Worm (Caenorhabditis elegans) whole organism, L2 larva: ENCODE data around the gene F20C5.11.
"Not testable (repeated sequence)": the region's sequence is repeated elsewhere in the genome, so short reads cannot be mapped to it uniquely, and the experiment has no call there.

Source experiments
- F13H6.1 ChIP-seq: sonication (generic microtip); optimal IDR thresholded peaks from 2 replicates; lab custom pipeline; 2016; ENCODE audit warnings: missing genetic modification characterization, missing compliant biosample characterization
- Y55F3AM.14 ChIP-seq: fragments of 200-800 bp; sonication (Bioruptor generic); optimal IDR thresholded peaks from 2 replicates; lab custom pipeline; 2018; ENCODE audit warnings: mild to moderate bottlenecking, missing genetic modification characterization, missing compliant biosample characterization
- alr-1 ChIP-seq: fragments of 150-350 bp; optimal IDR thresholded peaks from 2 replicates; lab custom pipeline; 2014; ENCODE audit warnings: missing biosample characterization, missing genetic modification characterization
- aly-2 ChIP-seq: fragments of 150-350 bp; optimal IDR thresholded peaks from 2 replicates; lab custom pipeline; 2014; ENCODE audit warnings: missing biosample characterization, missing genetic modification characterization
- ama-1 ChIP-seq: fragments of 150-350 bp; optimal IDR thresholded peaks from 2 replicates; lab custom pipeline; 2018; ENCODE audit warnings: inconsistent platforms
- blmp-1 ChIP-seq: sonication (generic microtip); optimal IDR thresholded peaks from 2 replicates; lab custom pipeline; 2017; ENCODE audit warnings: missing genetic modification characterization, mild to moderate bottlenecking, missing compliant biosample characterization, antibody characterized with exemption, moderate library complexity; ENCODE audit not compliant: insufficient read depth
- ceh-16 ChIP-seq: fragments of 150-350 bp; optimal IDR thresholded peaks from 2 replicates; lab custom pipeline; 2014; ENCODE audit warnings: missing biosample characterization, missing genetic modification characterization
- crh-2 ChIP-seq: sonication (generic microtip); optimal IDR thresholded peaks from 2 replicates; lab custom pipeline; 2017; ENCODE audit warnings: missing biosample characterization, missing genetic modification characterization
- dmd-4 ChIP-seq: sonication (generic microtip); optimal IDR thresholded peaks from 2 replicates; lab custom pipeline; 2017; ENCODE audit warnings: missing biosample characterization, missing genetic modification characterization
- egl-27 ChIP-seq: sonication (generic microtip); optimal IDR thresholded peaks from 3 replicates; lab custom pipeline; 2017; ENCODE audit warnings: missing biosample characterization, missing genetic modification reagents, missing genetic modification characterization
- elt-1 ChIP-seq: fragments of 150-350 bp; optimal IDR thresholded peaks from 2 replicates; lab custom pipeline; 2014; ENCODE audit warnings: missing biosample characterization, missing genetic modification characterization
- fos-1 ChIP-seq: fragments of 150-350 bp; optimal IDR thresholded peaks from 2 replicates; lab custom pipeline; 2014; ENCODE audit warnings: missing biosample characterization, missing genetic modification characterization
- lin-11 ChIP-seq: fragments of 150-350 bp; sonication (generic microtip); optimal IDR thresholded peaks from 2 replicates; lab custom pipeline; 2014; ENCODE audit warnings: missing biosample characterization, missing genetic modification characterization, inconsistent platforms, mixed read lengths
- lin-13 ChIP-seq: fragments of 150-350 bp; optimal IDR thresholded peaks from 2 replicates; lab custom pipeline; 2014; ENCODE audit warnings: missing biosample characterization, missing genetic modification reagents, missing genetic modification characterization
- lin-39 ChIP-seq: fragments of 150-350 bp; optimal IDR thresholded peaks from 2 replicates; lab custom pipeline; 2014; ENCODE audit warnings: missing biosample characterization, missing genetic modification reagents, missing genetic modification characterization
- mab-5 ChIP-seq: fragments of 150-350 bp; optimal IDR thresholded peaks from 2 replicates; lab custom pipeline; 2014; ENCODE audit warnings: missing biosample characterization, missing genetic modification characterization
- mbf-1 ChIP-seq: sonication (generic microtip); optimal IDR thresholded peaks from 2 replicates; lab custom pipeline; 2017; ENCODE audit warnings: missing biosample characterization, missing genetic modification characterization
- mdl-1 ChIP-seq, 2 experiments: fragments of 150-350 bp in 1 of 2; sonication (generic microtip) in 1 of 2; optimal IDR thresholded peaks; 2 replicates each; lab custom pipeline; 2017; ENCODE audit warnings: missing biosample characterization in 2 of 2, missing genetic modification characterization in 2 of 2
- nhr-10 ChIP-seq: sonication (generic microtip); optimal IDR thresholded peaks from 2 replicates; lab custom pipeline; 2017; ENCODE audit warnings: missing biosample characterization, missing genetic modification characterization
- nhr-11 ChIP-seq: fragments of 150-350 bp; optimal IDR thresholded peaks from 2 replicates; lab custom pipeline; 2014; ENCODE audit warnings: missing biosample characterization, missing genetic modification characterization
- nhr-21 ChIP-seq: fragments of 150-350 bp; optimal IDR thresholded peaks from 2 replicates; lab custom pipeline; 2014; ENCODE audit warnings: missing biosample characterization, missing genetic modification characterization
- nhr-23 ChIP-seq: fragments of 150-350 bp; optimal IDR thresholded peaks from 2 replicates; lab custom pipeline; 2014; ENCODE audit warnings: missing biosample characterization, missing genetic modification reagents, missing genetic modification characterization
- nhr-237 ChIP-seq: fragments of 150-350 bp; optimal IDR thresholded peaks from 2 replicates; lab custom pipeline; 2014; ENCODE audit warnings: missing biosample characterization, missing genetic modification characterization
- nhr-25 ChIP-seq: fragments of 150-350 bp; sonication (generic microtip); optimal IDR thresholded peaks from 3 replicates; lab custom pipeline; 2014; ENCODE audit warnings: missing biosample characterization, missing genetic modification characterization
- nhr-6 ChIP-seq: fragments of 150-350 bp; optimal IDR thresholded peaks from 2 replicates; lab custom pipeline; 2014; ENCODE audit warnings: missing biosample characterization, missing genetic modification characterization
- nhr-77 ChIP-seq: fragments of 150-350 bp; optimal IDR thresholded peaks from 2 replicates; lab custom pipeline; 2014; ENCODE audit warnings: missing biosample characterization, missing genetic modification characterization
- sem-4 ChIP-seq: fragments of 150-350 bp; optimal IDR thresholded peaks from 2 replicates; lab custom pipeline; 2014; ENCODE audit warnings: missing biosample characterization, missing genetic modification reagents, missing genetic modification characterization
- skn-1 ChIP-seq: sonication (generic microtip); optimal IDR thresholded peaks from 2 replicates; lab custom pipeline; 2017; ENCODE audit warnings: missing biosample characterization, missing genetic modification characterization
- sma-3 ChIP-seq: sonication (generic microtip); optimal IDR thresholded peaks from 2 replicates; lab custom pipeline; 2016; ENCODE audit warnings: missing genetic modification reagents, missing genetic modification characterization, missing compliant biosample characterization
- sma-9 ChIP-seq, 2 experiments: fragments of 150-350 bp in 1 of 2; sonication (generic microtip) in 1 of 2; optimal IDR thresholded peaks; 2 replicates each; lab custom pipeline; 2014 to 2016; ENCODE audit warnings: missing genetic modification characterization in 2 of 2, mild to moderate bottlenecking in 1 of 2, missing biosample characterization in 1 of 2, missing compliant biosample characterization in 1 of 2, missing genetic modification reagents in 1 of 2, moderate library complexity in 1 of 2
- unc-55 ChIP-seq: fragments of 150-350 bp; sonication (generic microtip); optimal IDR thresholded peaks from 3 replicates; lab custom pipeline; 2014; ENCODE audit warnings: missing biosample characterization, missing genetic modification reagents, missing genetic modification characterization
- unc-62 ChIP-seq: fragments of 150-350 bp; optimal IDR thresholded peaks from 2 replicates; lab custom pipeline; 2014; ENCODE audit warnings: missing biosample characterization, missing genetic modification reagents, missing genetic modification characterization
- zag-1 ChIP-seq: fragments of 150-350 bp; optimal IDR thresholded peaks from 2 replicates; lab custom pipeline; 2014; ENCODE audit warnings: missing biosample characterization, missing genetic modification characterization
- ztf-1 ChIP-seq: fragments of 200-800 bp; sonication (Bioruptor generic); conservative IDR thresholded peaks from 2 replicates; pipeline ENCODE4 v1.3.6; 2022; ENCODE audit warnings: missing genetic modification characterization, missing compliant biosample characterization
- ztf-11 ChIP-seq: sonication (generic microtip); optimal IDR thresholded peaks from 2 replicates; lab custom pipeline; 2017; ENCODE audit warnings: missing biosample characterization, missing genetic modification characterization
- ztf-4 ChIP-seq: fragments of 150-350 bp; optimal IDR thresholded peaks from 2 replicates; lab custom pipeline; 2014; ENCODE audit warnings: missing biosample characterization, missing genetic modification characterization

Gene F20C5.11

DNA sequence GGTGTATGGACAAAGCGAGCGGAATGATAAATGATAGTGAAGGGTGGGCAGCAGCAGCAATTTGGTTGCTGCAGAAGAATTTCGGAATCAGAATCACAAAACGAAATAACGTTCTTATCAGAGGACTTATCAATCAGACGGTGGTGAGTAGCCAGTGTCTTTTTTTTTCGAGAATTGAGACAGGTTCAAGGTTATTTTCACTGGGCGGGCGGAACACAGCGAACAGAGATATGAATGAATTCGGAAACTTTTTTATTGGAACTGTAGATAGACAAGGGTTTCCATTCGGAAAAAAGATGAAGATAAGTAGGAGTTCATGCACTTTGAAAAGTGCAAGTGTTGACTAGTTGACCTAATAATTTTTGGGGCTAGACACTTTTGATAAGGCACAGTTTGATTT lies 31.4 kb upstream of the F20C5.11 start:
- TF ChIP-seq Y55F3AM.14 = peak; percentile 38
- no peak for TF ChIP-seq lin-39 (tag; lab: Kevin White, UChicago)
- no peak for TF ChIP-seq ztf-1 (GFP tag; lab: Robert Waterston, UW)
- TF ChIP-seq zag-1 (tag; lab: Kevin White, UChicago) = no peak
- no peak for TF ChIP-seq ztf-11 (tag; lab: Kevin White, UChicago)
- TF ChIP-seq ama-1 (lab: Kevin White, UChicago) = no peak
- TF ChIP-seq ceh-16 (tag; lab: Kevin White, UChicago) = no peak
- TF ChIP-seq sma-3 (GFP tag; lab: Kevin White, UChicago) = peak; percentile 68
- no peak for TF ChIP-seq nhr-23 (tag; lab: Kevin White, UChicago)
- peak; percentile 77 for TF ChIP-seq nhr-21
- TF ChIP-seq sem-4 (tag; lab: Kevin White, UChicago) = peak; percentile 42
- no peak for TF ChIP-seq nhr-77
- peak; percentile 57 for TF ChIP-seq nhr-25 (tag; lab: Kevin White, UChicago)
- TF ChIP-seq F13H6.1 (tag; lab: Kevin White, UChicago) = peak; percentile 8
- TF ChIP-seq mdl-1 (tag; optimal IDR thresholded peaks at IDR 0.05; lab: Kevin White, UChicago) = no peak
- TF ChIP-seq mab-5 (tag; lab: Kevin White, UChicago) = no peak
- no peak for TF ChIP-seq nhr-10 (tag; lab: Kevin White, UChicago)
- peak; percentile 79 for TF ChIP-seq sma-9 (GFP tag; optimal IDR thresholded peaks at IDR 0.05; lab: Kevin White, UChicago)
- no peak for TF ChIP-seq sma-9 (tag; optimal IDR thresholded peaks at IDR 0.05; lab: Kevin White, UChicago)
- TF ChIP-seq egl-27 = peak; percentile 61
- TF ChIP-seq nhr-6 (tag; lab: Kevin White, UChicago) = no peak
- no peak for TF ChIP-seq lin-13 (GFP tag; lab: Kevin White, UChicago)
- TF ChIP-seq blmp-1 (tag; lab: Kevin White, UChicago) = peak; percentile 74
- no peak for TF ChIP-seq lin-11 (tag; lab: Kevin White, UChicago)
- peak; percentile 92 for TF ChIP-seq fos-1 (tag; lab: Kevin White, UChicago)

- TF ChIP-seq skn-1 (tag; lab: Kevin White, UChicago) (no peak), crh-2 (tag; lab: Kevin White, UChicago) (no peak), lin-13 (GFP tag; lab: Kevin White, UChicago) (no peak), unc-62 (GFP tag; lab: Kevin White, UChicago) (no peak), elt-1 (tag; lab: Kevin White, UChicago) (no peak), nhr-237 (no peak), lin-11 (tag; lab: Kevin White, UChicago) (no peak), mab-5 (tag; lab: Kevin White, UChicago) (no peak), nhr-21 (no peak), ceh-16 (tag; lab: Kevin White, UChicago) (no peak), sem-4 (tag; lab: Kevin White, UChicago) (no peak), sma-3 (GFP tag; lab: Kevin White, UChicago) (no peak), alr-1 (no peak), mdl-1 (tag; optimal IDR thresholded peaks at IDR 0.05; lab: Kevin White, UChicago) (no peak), mbf-1 (tag; lab: Kevin White, UChicago) (no peak), aly-2 (tag; lab: Kevin White, UChicago) (no peak), dmd-4 (tag; lab: Kevin White, UChicago) (no peak), nhr-11 (no peak)
Measured at ce11 chrIV:8792808-8793207, 31.0 kb upstream of the F20C5.11 start, which contains the start of gene C33D9.3. Gene C33D9.3 (minus strand): TSS chrIV:8792908.

DNA sequence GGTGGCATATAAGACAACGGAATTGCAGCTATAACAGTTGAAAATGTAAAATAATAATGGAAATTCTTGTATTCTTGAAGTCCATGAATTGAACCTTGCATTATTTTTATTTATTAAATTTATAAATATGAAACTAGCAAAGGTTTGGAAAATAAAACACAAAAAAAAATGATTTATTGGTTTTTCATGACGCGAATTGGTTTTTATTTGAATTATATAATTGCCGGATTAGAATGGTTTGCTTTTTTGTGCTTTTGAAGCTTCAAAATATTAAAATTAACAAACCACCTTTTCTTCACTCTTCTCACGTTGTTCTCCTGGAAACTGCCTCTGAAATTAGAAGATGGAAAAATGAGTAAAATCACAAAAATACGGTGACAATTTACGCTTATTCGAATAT lies 28.3 kb upstream of the F20C5.11 start, which contains the start of gene sru-35:
sru-35 (minus strand) TSS at position 101 of the 400 bp plus-strand sequence.
- TF ChIP-seq zag-1 (tag; lab: Kevin White, UChicago) = no peak
- TF ChIP-seq lin-13 (GFP tag; lab: Kevin White, UChicago) = no peak
- TF ChIP-seq nhr-25 (tag; lab: Kevin White, UChicago) = no peak
- TF ChIP-seq, all 48 proteins: peak for 0

ce11 chrIV:8788048-8788447 lies 26.3 kb upstream of the F20C5.11 start, which contains the start of gene C33D9.10:
Gene C33D9.10 (minus strand): TSS chrIV:8788148.
- TF ChIP-seq unc-55 (GFP tag; lab: Kevin White, UChicago); ztf-4 (tag; lab: Kevin White, UChicago); elt-1 (tag; lab: Kevin White, UChicago): not testable (repeated sequence)
